Fruit fly (Drosophila melanogaster) whole organism, embryonic: ENCODE data around the gene CG32243.
A peak's percentile ranks its signal among the peaks of the same experiment; 100 is the strongest.

Source experiments
- Atf-2 ChIP-seq: fragments of 200-800 bp; sonication (Bioruptor generic); optimal IDR thresholded peaks from 2 replicates; lab custom pipeline; 2016; ENCODE audit warnings: missing biosample characterization, missing genetic modification characterization
- Blimp-1 ChIP-seq: fragments of 200-800 bp; sonication (Bioruptor generic); optimal IDR thresholded peaks from 3 replicates; lab custom pipeline; 2018; ENCODE audit warnings: missing biosample characterization, missing genetic modification characterization, mild to moderate bottlenecking, moderate library complexity, missing genetic modification reagents
- CG10267 ChIP-seq: fragments of 200-800 bp; sonication (Bioruptor generic); optimal IDR thresholded peaks from 2 replicates; lab custom pipeline; 2018; ENCODE audit warnings: missing biosample characterization, mild to moderate bottlenecking, missing genetic modification characterization, moderate library complexity
- CG10274 ChIP-seq: fragments of 200-800 bp; sonication (Bioruptor generic); optimal IDR thresholded peaks from 3 replicates; lab custom pipeline; 2017; ENCODE audit warnings: missing biosample characterization, mild to moderate bottlenecking, missing genetic modification characterization
- CG10321 ChIP-seq: fragments of 200-800 bp; sonication (Bioruptor generic); IDR thresholded peaks from 2 replicates; pipeline ENCODE4 v1.3.6; 2022; ENCODE audit warnings: missing biosample characterization, missing genetic modification characterization
- CG10431 ChIP-seq: fragments of 200-800 bp; sonication (Bioruptor generic); optimal IDR thresholded peaks from 3 replicates; lab custom pipeline; 2018; ENCODE audit warnings: missing biosample characterization, mild to moderate bottlenecking, missing genetic modification characterization
- CG11085 ChIP-seq: fragments of 200-800 bp; sonication (Bioruptor generic); IDR thresholded peaks from 2 replicates; pipeline ENCODE4 v1.3.6; 2022; ENCODE audit warnings: missing biosample characterization, missing genetic modification characterization
- CG12219 ChIP-seq: fragments of 200-800 bp; sonication (Bioruptor generic); optimal IDR thresholded peaks from 3 replicates; lab custom pipeline; 2018; ENCODE audit warnings: missing biosample characterization, mild to moderate bottlenecking, missing genetic modification characterization
- CG12236 ChIP-seq: fragments of 200-800 bp; sonication (Bioruptor generic); optimal IDR thresholded peaks from 2 replicates; lab custom pipeline; 2016; ENCODE audit warnings: missing biosample characterization, missing genetic modification characterization
- CG1233 ChIP-seq: fragments of 200-800 bp; sonication (Bioruptor generic); optimal IDR thresholded peaks from 4 replicates; lab custom pipeline; 2018; ENCODE audit warnings: missing biosample characterization, mild to moderate bottlenecking, missing genetic modification characterization
- CG12942 ChIP-seq: fragments of 200-800 bp; sonication (Bioruptor generic); optimal IDR thresholded peaks from 3 replicates; lab custom pipeline; 2016; ENCODE audit warnings: missing biosample characterization, missing genetic modification characterization
- CG13894 ChIP-seq: fragments of 200-800 bp; sonication (Bioruptor generic); optimal IDR thresholded peaks from 3 replicates; lab custom pipeline; 2018; ENCODE audit warnings: missing biosample characterization, mild to moderate bottlenecking, missing genetic modification characterization, moderate library complexity
- CG14441 ChIP-seq: fragments of 200-800 bp; sonication (Bioruptor generic); IDR thresholded peaks from 2 replicates; pipeline ENCODE4 v1.3.6; 2022; ENCODE audit warnings: missing biosample characterization, missing genetic modification characterization
- CG15479 ChIP-seq: fragments of 200-800 bp; sonication (Bioruptor generic); optimal IDR thresholded peaks from 3 replicates; lab custom pipeline; 2019; ENCODE audit warnings: missing biosample characterization, mild to moderate bottlenecking, missing genetic modification characterization, moderate library complexity
- CG18262 ChIP-seq: fragments of 200-800 bp; optimal IDR thresholded peaks from 3 replicates; lab custom pipeline; 2019; ENCODE audit warnings: missing biosample characterization, mild to moderate bottlenecking, missing genetic modification characterization, moderate library complexity
- CG1832 ChIP-seq: fragments of 200-800 bp; sonication (Bioruptor generic); optimal IDR thresholded peaks from 2 replicates; lab custom pipeline; 2017; ENCODE audit warnings: missing biosample characterization, mild to moderate bottlenecking, missing genetic modification characterization, inconsistent platforms
- CG18619 ChIP-seq: fragments of 200-800 bp; sonication (Bioruptor generic); optimal IDR thresholded peaks from 3 replicates; lab custom pipeline; 2017; ENCODE audit warnings: missing biosample characterization, mild to moderate bottlenecking, missing genetic modification characterization
- CG2202 ChIP-seq: fragments of 200-800 bp; sonication (Bioruptor generic); optimal IDR thresholded peaks from 2 replicates; lab custom pipeline; 2018; ENCODE audit warnings: missing biosample characterization, mild to moderate bottlenecking, missing genetic modification characterization
- CG2712 ChIP-seq: fragments of 200-800 bp; optimal IDR thresholded peaks from 3 replicates; lab custom pipeline; 2019; ENCODE audit warnings: missing biosample characterization, mild to moderate bottlenecking, missing genetic modification characterization, moderate library complexity
- CG30431 ChIP-seq: fragments of 200-800 bp; sonication (Bioruptor generic); optimal IDR thresholded peaks from 2 replicates; lab custom pipeline; 2017; ENCODE audit warnings: missing biosample characterization, missing genetic modification characterization
- CG31224 ChIP-seq: fragments of 200-800 bp; sonication (Bioruptor generic); IDR thresholded peaks from 2 replicates; pipeline ENCODE4 v1.3.6; 2022; ENCODE audit warnings: missing biosample characterization, missing genetic modification characterization
- CG31388 ChIP-seq: fragments of 200-800 bp; sonication (Bioruptor generic); optimal IDR thresholded peaks from 2 replicates; lab custom pipeline; 2016; ENCODE audit warnings: missing biosample characterization, missing genetic modification characterization
- CG3726 ChIP-seq: fragments of 200-800 bp; sonication (Bioruptor generic); IDR thresholded peaks from 3 replicates; pipeline ENCODE4, ENCODE4 v1.3.6; 2022; ENCODE audit warnings: missing biosample characterization, missing genetic modification characterization
- CG5180 ChIP-seq: fragments of 200-800 bp; sonication (Bioruptor generic); optimal IDR thresholded peaks from 3 replicates; lab custom pipeline; 2017; ENCODE audit warnings: missing biosample characterization, missing genetic modification characterization, mild to moderate bottlenecking, moderate library complexity, missing genetic modification reagents
- CG6689 ChIP-seq: fragments of 200-800 bp; sonication (Bioruptor generic); IDR thresholded peaks from 2 replicates; pipeline ENCODE4 v1.3.6; 2022; ENCODE audit warnings: missing biosample characterization, missing genetic modification characterization
- CG9797 ChIP-seq: fragments of 200-800 bp; sonication (Bioruptor generic); optimal IDR thresholded peaks from 3 replicates; lab custom pipeline; 2018; ENCODE audit warnings: missing biosample characterization, mild to moderate bottlenecking, missing genetic modification characterization
- CoRest ChIP-seq: fragments of 200-800 bp; sonication (Bioruptor generic); optimal IDR thresholded peaks from 3 replicates; lab custom pipeline; 2018; ENCODE audit warnings: missing biosample characterization, mild to moderate bottlenecking, missing genetic modification characterization, moderate library complexity
- HHEX ChIP-seq: fragments of 200-800 bp; sonication (Bioruptor generic); optimal IDR thresholded peaks from 3 replicates; lab custom pipeline; 2017; ENCODE audit warnings: missing biosample characterization, mild to moderate bottlenecking, missing genetic modification characterization, missing genetic modification reagents
- HLH54F ChIP-seq: fragments of 200-800 bp; sonication (Bioruptor generic); optimal IDR thresholded peaks from 3 replicates; lab custom pipeline; 2016; ENCODE audit warnings: missing biosample characterization, missing genetic modification characterization
- Lpt ChIP-seq: fragments of >200 bp; optimal IDR thresholded peaks from 2 replicates; lab custom pipeline; 2018; ENCODE audit warnings: missing biosample characterization, missing genetic modification characterization
- Myb ChIP-seq: fragments of 200-800 bp; sonication (Bioruptor generic); optimal IDR thresholded peaks from 2 replicates; lab custom pipeline; 2016; ENCODE audit warnings: missing biosample characterization, missing genetic modification characterization
- Rx ChIP-seq: fragments of 200-800 bp; sonication (Bioruptor generic); IDR thresholded peaks from 2 replicates; pipeline ENCODE4 v1.3.6; 2022; ENCODE audit warnings: missing biosample characterization, missing genetic modification characterization
- Sox100B ChIP-seq: fragments of 200-800 bp; sonication (Bioruptor generic); optimal IDR thresholded peaks from 3 replicates; lab custom pipeline; 2018; ENCODE audit warnings: missing biosample characterization, mild to moderate bottlenecking, missing genetic modification characterization
- Usf ChIP-seq: fragments of 200-800 bp; sonication (Bioruptor generic); optimal IDR thresholded peaks from 2 replicates; lab custom pipeline; 2017; ENCODE audit warnings: missing genotype, missing biosample characterization, missing genetic modification characterization
- Vsx1 ChIP-seq: fragments of 200-800 bp; sonication (Bioruptor generic); optimal IDR thresholded peaks from 2 replicates; lab custom pipeline; 2017; ENCODE audit warnings: missing biosample characterization, mild to moderate bottlenecking, missing genetic modification characterization, missing genetic modification reagents
- ash1 ChIP-seq: fragments of 200-800 bp; sonication (Bioruptor generic); optimal IDR thresholded peaks from 2 replicates; lab custom pipeline; 2018; ENCODE audit warnings: missing biosample characterization, mild to moderate bottlenecking, missing genetic modification characterization
- chif ChIP-seq, 2 experiments: fragments of 200-800 bp; sonication (Bioruptor generic); optimal IDR thresholded peaks; 3 replicates each; lab custom pipeline; 2016; ENCODE audit warnings: missing biosample characterization in 2 of 2, missing genetic modification characterization in 2 of 2
- crc ChIP-seq: fragments of 200-800 bp; sonication (Bioruptor generic); optimal IDR thresholded peaks from 2 replicates; lab custom pipeline; 2016; ENCODE audit warnings: missing biosample characterization, missing genetic modification characterization
- knrl ChIP-seq: fragments of 200-800 bp; sonication (Bioruptor generic); IDR thresholded peaks from 3 replicates; pipeline ENCODE4 v1.3.6; 2022; ENCODE audit warnings: missing biosample characterization, missing genetic modification characterization; ENCODE audit not compliant: partially characterized antibody
- lmd ChIP-seq: fragments of 200-800 bp; sonication (Bioruptor generic); IDR thresholded peaks from 2 replicates; pipeline ENCODE4 v1.3.6; 2022; ENCODE audit warnings: missing biosample characterization, missing genetic modification characterization
- mirr ChIP-seq: fragments of 200-800 bp; sonication (Bioruptor generic); optimal IDR thresholded peaks from 3 replicates; lab custom pipeline; 2018; ENCODE audit warnings: missing biosample characterization, mild to moderate bottlenecking, missing genetic modification characterization
- otp ChIP-seq: fragments of 200-800 bp; sonication (Bioruptor generic); IDR thresholded peaks from 3 replicates; pipeline ENCODE4, ENCODE4 v1.3.6; 2022; ENCODE audit warnings: missing biosample characterization, missing genetic modification characterization
- p53 ChIP-seq: fragments of 200-800 bp; sonication (Bioruptor generic); optimal IDR thresholded peaks from 2 replicates; lab custom pipeline; 2016; ENCODE audit warnings: missing biosample characterization, missing genetic modification characterization
- pzg ChIP-seq: fragments of 200-800 bp; sonication (Bioruptor generic); optimal IDR thresholded peaks from 3 replicates; lab custom pipeline; 2018; ENCODE audit warnings: missing biosample characterization, mild to moderate bottlenecking, missing genetic modification characterization, moderate library complexity
- repo ChIP-seq: fragments of 200-800 bp; sonication (Bioruptor generic); optimal IDR thresholded peaks from 2 replicates; lab custom pipeline; 2016; ENCODE audit warnings: missing biosample characterization, missing genetic modification characterization
- sc ChIP-seq, 3 experiments: fragments of >200 bp in 2 of 3; fragments of 200-800 bp in 1 of 3; sonication (Bioruptor generic) in 1 of 3; optimal IDR thresholded peaks; 2 replicates in 2 of 3; 3 replicates in 1 of 3; lab custom pipeline; 2017; ENCODE audit warnings: mild to moderate bottlenecking in 1 of 3, missing biosample characterization in 1 of 3, missing genetic modification characterization in 1 of 3, missing genetic modification reagents in 1 of 3
- slp2 ChIP-seq: fragments of 200-800 bp; sonication (Bioruptor generic); optimal IDR thresholded peaks from 2 replicates; lab custom pipeline; 2016; ENCODE audit warnings: missing biosample characterization, missing genetic modification characterization
- sr ChIP-seq: fragments of 200-800 bp; sonication (Bioruptor generic); IDR thresholded peaks from 3 replicates; pipeline ENCODE4 v1.3.6; 2022; ENCODE audit warnings: missing biosample characterization, missing genetic modification characterization
- ssp ChIP-seq: fragments of 200-800 bp; sonication (Bioruptor generic); IDR thresholded peaks from 2 replicates; pipeline ENCODE4 v1.3.6; 2022; ENCODE audit warnings: missing biosample characterization, missing genetic modification characterization
- tgo ChIP-seq: fragments of 200-800 bp; sonication (Bioruptor generic); IDR thresholded peaks from 3 replicates; pipeline ENCODE4 v1.3.6; 2022; ENCODE audit warnings: missing biosample characterization, missing genetic modification characterization
- tna ChIP-seq: fragments of 200-800 bp; sonication (Bioruptor generic); IDR thresholded peaks from 2 replicates; pipeline ENCODE4 v1.3.6; 2022; ENCODE audit warnings: missing biosample characterization, missing genetic modification characterization; ENCODE audit not compliant: partially characterized antibody

Gene CG32243

dm6 chr3L:4546650-4547049, 5.6 kb upstream of the CG32243 start:
- TF ChIP-seq lmd (GFP tag; lab: Robert Waterston, UW), result peak; percentile 66
- peak; percentile 81 for TF ChIP-seq CG10267 (tag; lab: Kevin White, UChicago)
- peak; percentile 56 for TF ChIP-seq Sox100B (GFP tag; lab: Kevin White, UChicago)
- TF ChIP-seq CG12942 (GFP tag; lab: Kevin White, UChicago), result peak; percentile 34
- peak; percentile 41 for TF ChIP-seq HHEX (GFP tag; lab: Kevin White, UChicago)
- TF ChIP-seq Blimp-1 (GFP tag; lab: Kevin White, UChicago), result peak; percentile 80
- no peak for TF ChIP-seq tna
- peak; percentile 55 for TF ChIP-seq ssp (GFP tag; lab: Robert Waterston, UW)
- no peak for TF ChIP-seq CG13894
- no peak for TF ChIP-seq Lpt
- TF ChIP-seq CoRest (tag; lab: Kevin White, UChicago), result peak; percentile 69
- TF ChIP-seq CG30431 (GFP tag; lab: Kevin White, UChicago), result peak; percentile 47
- no peak for TF ChIP-seq tgo
- no peak for TF ChIP-seq CG31224
- no peak for TF ChIP-seq CG3726 (GFP tag; lab: Robert Waterston, UW)
- no peak for TF ChIP-seq CG10431
- no peak for TF ChIP-seq CG10321 (GFP tag; lab: Robert Waterston, UW)
- no peak for TF ChIP-seq repo (GFP tag; lab: Kevin White, UChicago)
- TF ChIP-seq CG2712 (tag; lab: Kevin White, UChicago), result peak; percentile 92
- TF ChIP-seq CG31388 (GFP tag; lab: Kevin White, UChicago), result no peak
- no peak for TF ChIP-seq CG15479 (GFP tag; lab: Kevin White, UChicago)
- no peak for TF ChIP-seq Myb (GFP tag; lab: Kevin White, UChicago)
- TF ChIP-seq CG1233 (GFP tag; lab: Kevin White, UChicago), result peak; percentile 60
- no peak for TF ChIP-seq mirr
- no peak for TF ChIP-seq pzg (GFP tag; lab: Kevin White, UChicago)
- peak; percentile 14 for TF ChIP-seq Usf
- TF ChIP-seq knrl (GFP tag; lab: Robert Waterston, UW), result no peak
- no peak for TF ChIP-seq sr
- no peak for TF ChIP-seq HLH54F (GFP tag; lab: Kevin White, UChicago)
- TF ChIP-seq Vsx1 (GFP tag; lab: Kevin White, UChicago), result no peak
- no peak for TF ChIP-seq slp2 (GFP tag; lab: Kevin White, UChicago)
- TF ChIP-seq chif (GFP tag; optimal IDR thresholded peaks at IDR 0.05; lab: Kevin White, UChicago), result peak; percentile 20 to 31
- TF ChIP-seq CG12219, result peak; percentile 54
- no peak for TF ChIP-seq sc (optimal IDR thresholded peaks at IDR 0.05; lab: Kevin White, UChicago)
- peak; percentile 36 for TF ChIP-seq sc (GFP tag; optimal IDR thresholded peaks at IDR 0.05; lab: Kevin White, UChicago)
- no peak for TF ChIP-seq CG12236
- no peak for TF ChIP-seq CG9797 (GFP tag; lab: Kevin White, UChicago)
- TF ChIP-seq ash1 (GFP tag; lab: Kevin White, UChicago), result no peak
- peak; percentile 62 for TF ChIP-seq CG6689 (GFP tag; lab: Robert Waterston, UW)
- TF ChIP-seq Atf-2, result no peak
- no peak for TF ChIP-seq p53 (GFP tag; lab: Kevin White, UChicago)
- peak; percentile 62; the same call in 1 of the 3 replicates for TF ChIP-seq otp (GFP tag; lab: Robert Waterston, UW)
- TF ChIP-seq CG2202 (tag; lab: Kevin White, UChicago), result peak; percentile 79
- no peak for TF ChIP-seq CG14441 (GFP tag; lab: Robert Waterston, UW)
- no peak for TF ChIP-seq crc (GFP tag; lab: Kevin White, UChicago)
- peak; percentile 90 for TF ChIP-seq CG18262
- no peak for TF ChIP-seq CG11085 (GFP tag; lab: Robert Waterston, UW)
- TF ChIP-seq CG18619, result peak; percentile 33
- peak; percentile 37; the same call in 1 of the 2 replicates for TF ChIP-seq Rx
- TF ChIP-seq CG5180 (GFP tag; lab: Kevin White, UChicago), result no peak
- TF ChIP-seq CG1832 (GFP tag; lab: Kevin White, UChicago), result no peak
- no peak for TF ChIP-seq CG10274 (GFP tag; lab: Kevin White, UChicago)
